Fruit fly (Drosophila melanogaster): ENCODE measurements around the gene CG45071.
A peak's percentile ranks its signal among the peaks of the same experiment; 100 is the strongest.

CG45071 gene

dm6 chr3L:15123736-15124135 lies 18.1 kb downstream of the CG45071 start:
- no peak for TF ChIP-seq noc (tag; optimal IDR thresholded peaks at IDR 0.05)

dm6 chr3L:15125077-15125652 lies 19.5 kb downstream of the CG45071 start, which contains the start of gene CG16959:
CG16959 (minus strand) TSS chr3L:15125321.
- TF ChIP-seq noc (tag; optimal IDR thresholded peaks at IDR 0.05), result peak; percentile 9

- no peak for TF ChIP-seq noc (tag; optimal IDR thresholded peaks at IDR 0.05)
Measured at dm6 chr3L:15125717-15126116, 20.0 kb downstream of the CG45071 start.

- no peak for TF ChIP-seq noc (tag; optimal IDR thresholded peaks at IDR 0.05)
Measured at dm6 chr3L:15131278-15131677, 25.6 kb downstream of the CG45071 start, which contains the start of gene CG13457. CG13457 (minus strand) TSS chr3L:15131378.

DNA sequence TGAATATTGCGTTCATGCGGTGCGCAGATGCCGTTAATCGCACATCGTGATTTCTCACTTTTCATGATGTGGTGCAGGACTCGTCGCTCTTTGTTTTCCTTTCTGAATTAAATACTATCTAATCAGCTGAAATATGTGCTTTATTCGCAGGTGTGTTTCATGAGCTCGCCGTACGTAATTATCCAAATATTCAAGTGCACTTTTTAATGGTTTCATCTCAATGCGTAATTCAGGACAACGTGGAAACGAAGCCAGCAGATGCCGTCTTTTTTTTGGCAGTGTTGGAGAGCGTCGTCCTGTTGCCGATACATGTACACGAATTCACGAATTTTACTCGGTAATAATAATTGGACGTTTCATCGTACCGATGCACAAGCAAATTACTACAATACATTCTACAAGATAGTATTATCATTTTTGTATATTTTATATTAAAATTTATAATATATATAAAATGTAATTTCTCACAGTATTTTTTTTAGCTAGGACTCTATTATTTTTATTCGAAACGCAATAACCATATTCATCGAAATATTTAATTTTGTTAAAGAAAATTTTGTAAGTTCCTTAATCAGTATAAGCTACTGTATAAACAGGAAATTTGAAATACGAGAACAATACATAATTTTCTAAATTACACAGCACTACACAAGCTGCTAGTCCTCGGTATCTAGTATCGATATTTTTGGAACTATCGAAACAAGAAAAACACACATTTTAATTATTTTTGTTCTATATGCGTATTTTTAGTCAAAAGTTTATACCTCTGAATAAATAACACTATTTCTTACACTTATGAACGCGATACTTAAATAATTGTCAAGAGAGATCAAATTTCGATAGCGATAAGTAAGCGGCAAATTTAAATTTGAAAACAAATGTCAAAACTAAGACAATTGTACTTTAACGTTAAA lies 31.2 kb downstream of the CG45071 start, which contains the start of gene CG12316:
Gene CG12316 (minus strand): TSS at position 276 of the 914 bp plus-strand sequence.
- peak; percentile 94 for TF ChIP-seq noc (tag; optimal IDR thresholded peaks at IDR 0.05)

dm6 chr3L:15137790-15138189 lies 32.1 kb downstream of the CG45071 start:
- no peak for TF ChIP-seq noc (tag; optimal IDR thresholded peaks at IDR 0.05)

dm6 chr3L:15140268-15140957 lies 34.7 kb downstream of the CG45071 start:
- no peak for TF ChIP-seq noc (tag; optimal IDR thresholded peaks at IDR 0.05)

dm6 chr3L:15141118-15142003 lies 35.7 kb downstream of the CG45071 start:
- TF ChIP-seq noc (tag; optimal IDR thresholded peaks at IDR 0.05), result no peak

DNA sequence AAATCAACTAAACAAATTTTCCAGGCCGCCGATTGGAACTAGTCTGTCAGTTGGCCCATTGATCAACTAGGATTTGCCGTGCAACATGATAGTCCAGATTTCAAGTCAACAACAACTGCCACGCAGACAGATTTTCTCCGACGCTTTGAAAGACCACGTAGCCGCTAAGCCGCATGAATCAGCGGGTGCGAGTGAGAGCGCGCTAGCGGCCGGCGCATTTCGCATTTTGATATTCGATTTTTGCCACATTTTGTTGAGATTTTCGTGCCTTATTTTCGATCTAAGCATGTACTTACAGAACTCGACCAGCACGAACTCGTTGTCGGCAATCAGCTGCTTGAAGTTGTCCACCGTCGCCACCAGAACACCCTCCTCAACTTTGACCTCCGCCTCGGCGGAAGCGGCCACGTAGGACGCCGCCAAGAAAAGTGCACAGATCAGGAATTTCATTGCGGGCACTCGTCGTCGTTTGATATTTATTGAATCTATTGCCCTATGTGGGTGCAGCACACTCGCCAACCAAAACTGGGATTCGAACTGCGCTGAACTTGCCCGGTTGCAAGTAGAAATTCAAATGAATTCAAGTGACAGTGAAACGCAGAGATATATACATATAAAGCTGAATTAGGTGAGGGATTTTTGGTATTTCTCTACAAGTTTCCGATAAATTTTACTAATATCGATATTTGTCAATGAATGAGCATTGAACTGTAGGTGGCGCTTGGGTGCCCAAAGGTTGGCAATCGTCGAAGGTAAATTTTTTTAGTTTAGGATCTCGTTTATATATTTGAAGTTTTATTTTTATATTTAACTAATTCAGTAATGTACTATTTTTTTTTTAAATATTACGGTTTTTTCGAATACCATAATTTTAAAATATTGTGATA lies 36.6 kb downstream of the CG45071 start, which contains the start of gene Pdi:
Gene Pdi (minus strand): TSS at position 837 of the 887 bp plus-strand sequence.
- peak; percentile 51 for TF ChIP-seq noc (tag; optimal IDR thresholded peaks at IDR 0.05)

DNA sequence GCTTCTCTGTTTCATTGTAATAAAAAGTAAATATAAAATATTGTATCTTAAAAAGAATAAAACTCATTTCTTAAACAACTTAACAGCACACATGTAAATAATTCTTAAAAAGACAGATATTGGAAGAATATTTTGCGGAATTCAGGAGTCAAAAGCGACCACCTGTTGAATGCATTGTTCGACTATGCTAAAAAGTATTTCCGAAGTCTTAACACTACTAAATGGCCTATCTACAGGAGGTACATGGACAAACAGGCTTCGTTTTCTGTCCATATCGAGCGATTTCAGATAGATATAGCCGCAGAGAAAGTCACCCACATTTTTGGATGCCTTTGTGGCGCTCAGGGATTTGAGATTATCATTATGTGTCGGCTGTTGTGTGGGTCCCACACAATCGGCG lies 37.4 kb downstream of the CG45071 start:
- no peak for TF ChIP-seq noc (tag; optimal IDR thresholded peaks at IDR 0.05)

dm6 chr3L:15143638-15144600 lies 38.2 kb downstream of the CG45071 start, which contains the start of the genes CG32147 and Pex3:
CG32147 (minus strand) TSS chr3L:15144059.
Pex3 (plus strand) TSS chr3L:15144355.
- TF ChIP-seq noc (tag; optimal IDR thresholded peaks at IDR 0.05), result peak; percentile 2

dm6 chr3L:15146643-15147187 lies 41.0 kb downstream of the CG45071 start, which contains the start of gene FucTA:
FucTA (plus strand) TSS chr3L:15147137.
- no peak for TF ChIP-seq noc (tag; optimal IDR thresholded peaks at IDR 0.05)
